Fruit fly (Drosophila melanogaster): Measurements from ENCODE around the gene CG16888.
A peak's percentile ranks its signal among the peaks of the same experiment; 100 is the strongest.

Gene CG16888

DNA sequence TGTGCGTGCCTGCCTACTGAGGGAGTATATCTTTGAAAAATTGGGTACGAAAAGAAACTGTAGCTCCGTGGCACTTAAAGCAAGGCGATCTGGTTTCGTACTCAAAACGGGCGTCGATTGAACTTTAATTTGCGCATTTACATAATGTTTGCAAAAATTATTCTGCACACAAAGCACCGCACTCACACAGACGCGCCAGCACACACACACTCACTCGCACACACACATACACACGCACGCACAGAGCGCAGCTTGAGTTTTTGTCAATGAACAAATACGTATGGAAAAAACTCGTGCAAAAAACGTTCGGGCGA lies 33.3 kb downstream of the CG16888 start (continued):
- peak; percentile 41; the same call in 1 of the 2 replicates for TF ChIP-seq bowl (GFP tag; IDR thresholded peaks at IDR 0.05)
- TF ChIP-seq CG33557 (GFP tag; optimal IDR thresholded peaks at IDR 0.05) = no peak
- no peak for TF ChIP-seq Dek (tag; optimal IDR thresholded peaks at IDR 0.05)
- TF ChIP-seq jumu (GFP tag; optimal IDR thresholded peaks at IDR 0.05) = no peak
- TF ChIP-seq unpg (GFP tag; optimal IDR thresholded peaks at IDR 0.05) = no peak
- no peak for TF ChIP-seq NFAT (GFP tag; IDR thresholded peaks at IDR 0.05)
- no peak for TF ChIP-seq B-H2 (GFP tag; optimal IDR thresholded peaks at IDR 0.05)
- TF ChIP-seq CG7987 (GFP tag; optimal IDR thresholded peaks at IDR 0.05) = no peak
- TF ChIP-seq CG12219 (GFP tag; optimal IDR thresholded peaks at IDR 0.05) = no peak
- TF ChIP-seq dmrt11E (tag; optimal IDR thresholded peaks at IDR 0.05) = no peak
- no peak for TF ChIP-seq CG15696 (tag; optimal IDR thresholded peaks at IDR 0.05)
- no peak; the same call in 2 of the 3 replicates for TF ChIP-seq gce (GFP tag; IDR thresholded peaks at IDR 0.05)
- TF ChIP-seq scrt (GFP tag; optimal IDR thresholded peaks at IDR 0.05) = no peak
- no peak for TF ChIP-seq CG18764 (GFP tag; optimal IDR thresholded peaks at IDR 0.05)
- peak; percentile 57; the same call in 1 of the 3 replicates for TF ChIP-seq z (GFP tag; IDR thresholded peaks at IDR 0.05)
- no peak for TF ChIP-seq sens (GFP tag)
- TF ChIP-seq kni (GFP tag; optimal IDR thresholded peaks at IDR 0.05) = no peak
- no peak for TF ChIP-seq bsh (GFP tag; optimal IDR thresholded peaks at IDR 0.05)
- TF ChIP-seq CG32532 (GFP tag; IDR thresholded peaks at IDR 0.05) = no peak
- no peak for TF ChIP-seq pita (GFP tag; optimal IDR thresholded peaks at IDR 0.05)
- TF ChIP-seq CG12659 (GFP tag; optimal IDR thresholded peaks at IDR 0.05) = no peak
- no peak for TF ChIP-seq Oli (tag; optimal IDR thresholded peaks at IDR 0.05)
- no peak for TF ChIP-seq gcm2 (GFP tag; optimal IDR thresholded peaks at IDR 0.05)
- no peak for TF ChIP-seq CG8765 (GFP tag; IDR thresholded peaks at IDR 0.05)
- TF ChIP-seq HLH4C (GFP tag; IDR thresholded peaks at IDR 0.05; ENCODE audit: partially characterized antibody) = 0 out of 3 replicates have a peak, but pooled peaks have one; percentile 6
- TF ChIP-seq CG11696 (GFP tag; IDR thresholded peaks at IDR 0.05) = no peak
- no peak for TF ChIP-seq CG6689 (GFP tag; IDR thresholded peaks at IDR 0.05)
- no peak for TF ChIP-seq CG11723 (GFP tag; optimal IDR thresholded peaks at IDR 0.05)
- no peak for TF ChIP-seq Atf-2 (GFP tag; optimal IDR thresholded peaks at IDR 0.05)
- TF ChIP-seq ken (GFP tag; IDR thresholded peaks at IDR 0.05) = no peak
- TF ChIP-seq H2.0 (GFP tag; IDR thresholded peaks at IDR 0.05) = no peak
- TF ChIP-seq vnd (GFP tag; IDR thresholded peaks at IDR 0.05; ENCODE audit: partially characterized antibody) = no peak
- TF ChIP-seq TFAM (GFP tag; optimal IDR thresholded peaks at IDR 0.05) = no peak
- TF ChIP-seq Hr51 (GFP tag; optimal IDR thresholded peaks at IDR 0.05) = no peak
- TF ChIP-seq CG11456 (GFP tag; IDR thresholded peaks at IDR 0.05) = no peak
- TF ChIP-seq zf30C (GFP tag; optimal IDR thresholded peaks at IDR 0.05) = no peak
- TF ChIP-seq danr (GFP tag; IDR thresholded peaks at IDR 0.05) = no peak
- no peak for TF ChIP-seq lab (GFP tag; optimal IDR thresholded peaks at IDR 0.05)
- TF ChIP-seq BtbVII (GFP tag; optimal IDR thresholded peaks at IDR 0.05) = no peak
- TF ChIP-seq crc (GFP tag; optimal IDR thresholded peaks at IDR 0.05) = no peak
- TF ChIP-seq CG2202 (tag; optimal IDR thresholded peaks at IDR 0.05) = no peak
- no peak for TF ChIP-seq zfh2 (GFP tag; optimal IDR thresholded peaks at IDR 0.05)
- TF ChIP-seq Asciz (GFP tag; optimal IDR thresholded peaks at IDR 0.05) = no peak
- TF ChIP-seq Ada2b (GFP tag; IDR thresholded peaks at IDR 0.05) = no peak
- TF ChIP-seq disco-r (GFP tag; optimal IDR thresholded peaks at IDR 0.05) = no peak
- peak; percentile 69 for TF ChIP-seq cg (GFP tag; optimal IDR thresholded peaks at IDR 0.05)
- TF ChIP-seq CG10462 (GFP tag; optimal IDR thresholded peaks at IDR 0.05) = no peak
- TF ChIP-seq CG16815 (GFP tag; optimal IDR thresholded peaks at IDR 0.05) = no peak
- TF ChIP-seq CG34224 (GFP tag; IDR thresholded peaks at IDR 0.05; ENCODE audit: partially characterized antibody) = peak; percentile 15; the same call in 1 of the 3 replicates
- TF ChIP-seq fru (optimal IDR thresholded peaks at IDR 0.05) = no peak
- no peak for TF ChIP-seq onecut (GFP tag; IDR thresholded peaks at IDR 0.05)
- no peak for TF ChIP-seq CG12299 (tag; optimal IDR thresholded peaks at IDR 0.05)

All from whole organism, embryonic.